Worm (Caenorhabditis elegans) whole organism, young adult: ENCODE measurements around the gene djr-1.2.

Source experiments
- B0336.3 ChIP-seq: fragments of 200-800 bp; sonication (Bioruptor generic); IDR thresholded peaks from 2 replicates; pipeline ENCODE4 v1.3.6; 2022; ENCODE audit warnings: missing genetic modification characterization, missing compliant biosample characterization
- F23B12.7 ChIP-seq: sonication (generic microtip); optimal IDR thresholded peaks from 2 replicates; lab custom pipeline; 2017; ENCODE audit warnings: missing genetic modification characterization, mild to moderate bottlenecking, missing compliant biosample characterization, antibody characterized with exemption, moderate library complexity; ENCODE audit not compliant: insufficient read depth
- ama-1 ChIP-seq, 3 experiments: fragments of 150-350 bp in 1 of 3; sonication (generic microtip) in 2 of 3; optimal IDR thresholded peaks; 2 replicates each; lab custom pipeline; 2014 to 2018; ENCODE audit warnings: missing biosample characterization in 2 of 3, missing genetic modification characterization in 2 of 3, missing genetic modification reagents in 2 of 3
- attf-5 ChIP-seq: fragments of 200-800 bp; sonication (Bioruptor generic); optimal IDR thresholded peaks from 2 replicates; lab custom pipeline; 2018; ENCODE audit warnings: mild to moderate bottlenecking, missing genetic modification characterization, missing compliant biosample characterization
- cebp-1 ChIP-seq, 2 experiments: fragments of 200-800 bp in 1 of 2; sonication (Bioruptor generic) in 1 of 2; sonication (generic microtip) in 1 of 2; IDR thresholded peaks in 1 of 2; optimal IDR thresholded peaks in 1 of 2; 2 replicates each; pipeline versions ENCODE4 v1.3.6 to Lab custom; 2017 to 2022; ENCODE audit warnings: missing compliant biosample characterization in 2 of 2, missing genetic modification characterization in 2 of 2, mild to moderate bottlenecking in 1 of 2, missing genetic modification reagents in 1 of 2, moderate library complexity in 1 of 2
- pha-4 ChIP-seq: fragments of 150-350 bp; sonication (generic microtip); optimal IDR thresholded peaks from 2 replicates; lab custom pipeline; 2014; ENCODE audit warnings: missing biosample characterization, missing genetic modification reagents, missing genetic modification characterization
- sea-2 ChIP-seq: fragments of 200-800 bp; sonication (Bioruptor generic); IDR thresholded peaks from 2 replicates; pipeline ENCODE4 v1.3.6; 2022; ENCODE audit warnings: missing genetic modification characterization, missing compliant biosample characterization

DNA sequence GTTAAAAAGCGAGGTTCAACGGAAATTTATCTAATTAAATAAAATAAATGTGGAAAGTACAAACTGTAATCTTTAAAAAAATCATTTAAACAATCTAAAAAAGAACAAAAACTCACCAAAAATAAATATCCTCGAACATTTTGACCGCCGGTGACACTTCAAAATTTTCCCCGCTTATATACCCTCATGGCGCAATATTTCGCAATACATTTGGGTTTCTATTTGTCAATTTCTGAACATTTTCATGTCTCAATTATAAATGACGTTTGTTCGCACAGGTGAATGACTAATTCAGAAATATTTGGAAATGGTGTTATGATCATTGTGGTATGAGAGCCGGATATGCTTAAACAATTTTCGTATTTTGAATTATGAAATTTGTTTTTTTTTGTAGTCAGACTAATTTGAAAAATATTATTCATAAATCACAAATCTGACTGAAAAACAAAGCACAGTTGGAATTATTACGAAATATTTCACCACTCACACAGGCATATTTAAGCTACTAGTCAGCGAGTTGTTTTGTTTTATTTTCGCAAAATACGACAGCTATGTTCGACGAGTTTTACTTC is 13.0 kb downstream of the djr-1.2 start, which contains the start of the genes C49G7.10 and irg-2:
- TF ChIP-seq B0336.3 (GFP tag; lab: Robert Waterston, UW) (no peak), F23B12.7 (no peak), sea-2 (GFP tag; lab: Robert Waterston, UW) (no peak), attf-5 (peak; percentile 35), cebp-1 (GFP tag; IDR thresholded peaks at IDR 0.05; lab: Robert Waterston, UW) (peak; percentile 98), cebp-1 (tag; optimal IDR thresholded peaks at IDR 0.05; lab: Kevin White, UChicago) (peak; percentile 100), ama-1 (optimal IDR thresholded peaks at IDR 0.05; lab: Kevin White, UChicago) (no peak), ama-1 (GFP tag; optimal IDR thresholded peaks at IDR 0.05; lab: Kevin White, UChicago) (no peak), pha-4 (tag; lab: Kevin White, UChicago) (no peak)
